Worm (Caenorhabditis elegans) whole organism, L3 larva: ENCODE data around the gene snu-23.
A peak's percentile ranks its signal among the peaks of the same experiment; 100 is the strongest.

Source experiments
- R02D3.7 ChIP-seq: fragments of 150-350 bp; optimal IDR thresholded peaks from 2 replicates; lab custom pipeline; 2014; ENCODE audit warnings: missing biosample characterization, missing genetic modification characterization
- aly-2 ChIP-seq: fragments of 150-350 bp; optimal IDR thresholded peaks from 2 replicates; lab custom pipeline; 2014; ENCODE audit warnings: missing biosample characterization, missing genetic modification characterization
- ama-1 ChIP-seq: fragments of 150-350 bp; optimal IDR thresholded peaks from 2 replicates; lab custom pipeline; 2018
- ceh-28 ChIP-seq: fragments of 150-350 bp; optimal IDR thresholded peaks from 2 replicates; lab custom pipeline; 2014; ENCODE audit warnings: missing biosample characterization, missing genetic modification reagents, missing genetic modification characterization
- ceh-9 ChIP-seq: sonication (generic microtip); optimal IDR thresholded peaks from 2 replicates; lab custom pipeline; 2018; ENCODE audit warnings: missing biosample characterization, missing genetic modification characterization
- egl-27 ChIP-seq: sonication (generic microtip); optimal IDR thresholded peaks from 4 replicates; lab custom pipeline; 2017; ENCODE audit warnings: missing biosample characterization, missing genetic modification reagents, missing genetic modification characterization
- egl-5 ChIP-seq: fragments of 150-350 bp; optimal IDR thresholded peaks from 2 replicates; lab custom pipeline; 2017; ENCODE audit warnings: missing biosample characterization, missing genetic modification reagents, missing genetic modification characterization, inconsistent platforms
- elt-1 ChIP-seq: fragments of 150-350 bp; optimal IDR thresholded peaks from 2 replicates; lab custom pipeline; 2014; ENCODE audit warnings: missing biosample characterization, missing genetic modification characterization
- elt-3 ChIP-seq, 3 experiments: fragments of 150-350 bp in 1 of 3; sonication (generic microtip) in 2 of 3; optimal IDR thresholded peaks; 2 replicates in 2 of 3; 4 replicates in 1 of 3; lab custom pipeline; 2014 to 2017; ENCODE audit warnings: missing biosample characterization in 3 of 3, missing genetic modification characterization in 3 of 3
- fkh-10 ChIP-seq: sonication (generic microtip); optimal IDR thresholded peaks from 2 replicates; lab custom pipeline; 2017; ENCODE audit warnings: missing biosample characterization, missing genetic modification reagents, missing genetic modification characterization
- fos-1 ChIP-seq: fragments of 150-350 bp; optimal IDR thresholded peaks from 2 replicates; lab custom pipeline; 2014; ENCODE audit warnings: missing biosample characterization, missing genetic modification characterization
- hmg-11 ChIP-seq: sonication (generic microtip); optimal IDR thresholded peaks from 2 replicates; lab custom pipeline; 2016; ENCODE audit warnings: missing genetic modification characterization, missing compliant biosample characterization
- jun-1 ChIP-seq: fragments of 150-350 bp; optimal IDR thresholded peaks from 2 replicates; lab custom pipeline; 2014; ENCODE audit warnings: missing biosample characterization, missing genetic modification reagents, missing genetic modification characterization
- lin-15B ChIP-seq: fragments of 150-350 bp; optimal IDR thresholded peaks from 2 replicates; lab custom pipeline; 2014; ENCODE audit warnings: missing biosample characterization, missing genetic modification characterization
- lin-39 ChIP-seq: fragments of 150-350 bp; optimal IDR thresholded peaks from 2 replicates; lab custom pipeline; 2018; ENCODE audit warnings: missing biosample characterization, missing genetic modification reagents, missing genetic modification characterization
- mdl-1 ChIP-seq: fragments of 150-350 bp; optimal IDR thresholded peaks from 2 replicates; lab custom pipeline; 2014; ENCODE audit warnings: missing biosample characterization, missing genetic modification characterization
- mml-1 ChIP-seq: fragments of 150-350 bp; sonication (generic microtip); optimal IDR thresholded peaks from 3 replicates; lab custom pipeline; 2014; ENCODE audit warnings: missing biosample characterization, missing genetic modification characterization
- nfya-1 ChIP-seq: sonication (generic microtip); optimal IDR thresholded peaks from 2 replicates; lab custom pipeline; 2017; ENCODE audit warnings: missing genetic modification characterization, mild to moderate bottlenecking, missing compliant biosample characterization, antibody characterized with exemption, moderate library complexity; ENCODE audit not compliant: insufficient read depth
- nhr-11 ChIP-seq: fragments of 150-350 bp; optimal IDR thresholded peaks from 2 replicates; lab custom pipeline; 2014; ENCODE audit warnings: missing biosample characterization, missing genetic modification characterization
- nhr-12 ChIP-seq: fragments of 150-350 bp; optimal IDR thresholded peaks from 2 replicates; lab custom pipeline; 2014; ENCODE audit warnings: missing biosample characterization, missing genetic modification characterization
- nhr-23 ChIP-seq: fragments of 150-350 bp; optimal IDR thresholded peaks from 2 replicates; lab custom pipeline; 2014; ENCODE audit warnings: missing biosample characterization, missing genetic modification reagents, missing genetic modification characterization
- nhr-237 ChIP-seq: fragments of 150-350 bp; optimal IDR thresholded peaks from 2 replicates; lab custom pipeline; 2014; ENCODE audit warnings: missing biosample characterization, missing genetic modification characterization
- nhr-25 ChIP-seq: sonication (generic microtip); optimal IDR thresholded peaks from 2 replicates; lab custom pipeline; 2017; ENCODE audit warnings: missing biosample characterization, missing genetic modification characterization
- nhr-76 ChIP-seq: fragments of 150-350 bp; sonication (generic microtip); optimal IDR thresholded peaks from 5 replicates; lab custom pipeline; 2014; ENCODE audit warnings: missing biosample characterization, missing genetic modification characterization
- nhr-77 ChIP-seq: fragments of 150-350 bp; optimal IDR thresholded peaks from 2 replicates; lab custom pipeline; 2014; ENCODE audit warnings: missing biosample characterization, missing genetic modification characterization
- pha-4 ChIP-seq: fragments of 150-350 bp; optimal IDR thresholded peaks from 2 replicates; lab custom pipeline; 2014; ENCODE audit warnings: missing biosample characterization, missing genetic modification reagents, missing genetic modification characterization
- skn-1 ChIP-seq: fragments of 150-350 bp; optimal IDR thresholded peaks from 2 replicates; lab custom pipeline; 2014; ENCODE audit warnings: missing biosample characterization, missing genetic modification characterization
- tbx-2 ChIP-seq: sonication (generic microtip); optimal IDR thresholded peaks from 2 replicates; lab custom pipeline; 2016; ENCODE audit warnings: mild to moderate bottlenecking, missing genetic modification characterization, missing compliant biosample characterization
- unc-39 ChIP-seq: sonication (generic microtip); optimal IDR thresholded peaks from 4 replicates; lab custom pipeline; 2017; ENCODE audit warnings: missing biosample characterization, missing genetic modification characterization
- unc-62 ChIP-seq: fragments of 150-350 bp; sonication (generic microtip); optimal IDR thresholded peaks from 4 replicates; lab custom pipeline; 2014; ENCODE audit warnings: missing biosample characterization, missing genetic modification reagents, missing genetic modification characterization
- zag-1 ChIP-seq: fragments of 150-350 bp; optimal IDR thresholded peaks from 2 replicates; lab custom pipeline; 2014; ENCODE audit warnings: missing biosample characterization, missing genetic modification characterization
- ztf-11 ChIP-seq: fragments of 150-350 bp; optimal IDR thresholded peaks from 2 replicates; lab custom pipeline; 2014; ENCODE audit warnings: missing biosample characterization, missing genetic modification characterization

snu-23 gene

DNA sequence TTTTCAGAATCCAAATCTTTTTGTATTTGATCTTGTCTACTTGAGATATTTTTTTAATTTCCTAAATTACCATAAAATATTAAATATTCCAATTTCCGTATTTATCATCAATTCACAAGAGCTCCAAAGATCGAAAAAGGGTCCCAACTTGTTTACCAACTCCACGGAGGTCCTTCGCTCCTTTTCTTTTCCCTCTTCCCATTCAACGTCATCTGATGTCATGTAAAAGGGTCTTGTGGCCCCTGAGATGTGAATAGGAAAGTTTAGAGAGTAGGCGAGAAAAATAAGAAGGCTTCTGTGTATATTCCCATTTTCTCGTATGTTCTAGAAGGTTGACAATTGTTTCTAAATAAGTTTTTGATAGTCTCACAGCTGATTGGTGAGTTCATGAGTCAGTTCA is 46.9 kb downstream of the snu-23 start:
- TF ChIP-seq zag-1, result no peak
- peak; percentile 26 for TF ChIP-seq lin-39 (tag; lab: Kevin White, UChicago)
- TF ChIP-seq ztf-11 (tag; lab: Kevin White, UChicago), result no peak
- peak; percentile 37 for TF ChIP-seq nfya-1
- no peak for TF ChIP-seq mdl-1 (tag; lab: Kevin White, UChicago)
- peak; percentile 11 for TF ChIP-seq fkh-10 (GFP tag; lab: Kevin White, UChicago)
- TF ChIP-seq hmg-11 (tag; lab: Kevin White, UChicago), result peak; percentile 13
- TF ChIP-seq nhr-77 (tag; lab: Kevin White, UChicago), result no peak
- no peak for TF ChIP-seq mml-1

DNA sequence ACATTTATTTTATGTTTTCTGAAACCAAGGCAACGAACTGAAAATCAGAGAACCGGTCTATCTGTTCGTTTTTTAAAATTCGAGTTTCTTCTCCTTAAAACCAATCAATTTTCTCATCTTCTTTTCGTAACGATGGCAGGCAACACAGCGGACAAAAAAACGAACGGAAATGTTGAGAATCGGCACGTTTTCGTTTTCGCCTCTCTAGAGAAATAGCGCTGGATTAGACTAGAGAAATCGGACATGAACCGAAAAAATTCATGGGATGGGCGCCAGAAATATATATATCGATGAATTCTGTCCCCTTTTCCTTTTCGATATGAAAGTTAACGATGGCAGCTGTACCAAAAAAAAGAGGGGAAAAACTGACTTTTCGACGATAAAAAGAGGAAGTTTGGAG is 47.5 kb downstream of the snu-23 start:
- TF ChIP-seq nfya-1 (peak; percentile 0), nhr-76 (tag; lab: Kevin White, UChicago) (no peak), nhr-237 (tag; lab: Kevin White, UChicago) (no peak), R02D3.7 (tag; lab: Kevin White, UChicago) (no peak), elt-3 (tag; optimal IDR thresholded peaks at IDR 0.05; lab: Kevin White, UChicago) (no peak)

DNA sequence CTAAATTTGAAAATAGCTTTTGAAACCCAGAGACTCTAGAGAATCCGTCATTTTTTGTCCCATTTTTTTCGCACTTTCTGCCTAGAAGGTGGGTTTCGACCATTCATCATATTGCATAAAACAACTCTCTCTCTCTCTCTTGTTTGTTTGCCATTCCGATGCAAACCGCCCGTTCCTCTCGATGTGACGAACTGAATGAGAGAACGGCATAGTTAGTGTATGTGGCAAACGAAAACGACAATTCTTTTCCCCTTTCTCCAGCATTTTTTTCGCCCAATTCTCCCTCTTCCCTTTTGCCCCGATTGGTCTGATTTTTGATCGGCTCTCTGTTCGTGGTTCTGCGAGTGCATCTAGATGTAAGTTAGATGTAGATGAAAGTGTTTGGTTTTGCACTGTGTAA is 48.4 kb downstream of the snu-23 start:
- TF ChIP-seq ama-1, result peak; percentile 60
- TF ChIP-seq unc-39 (tag; lab: Kevin White, UChicago), result no peak
- no peak for TF ChIP-seq tbx-2 (tag; lab: Kevin White, UChicago)
- no peak for TF ChIP-seq elt-1 (tag; lab: Kevin White, UChicago)
- TF ChIP-seq egl-5, result peak; percentile 20
- no peak for TF ChIP-seq hmg-11 (tag; lab: Kevin White, UChicago)
- TF ChIP-seq skn-1 (tag; lab: Kevin White, UChicago), result no peak
- no peak for TF ChIP-seq ceh-9
- TF ChIP-seq pha-4, result no peak
- no peak for TF ChIP-seq elt-3 (tag; optimal IDR thresholded peaks at IDR 0.05; lab: Kevin White, UChicago)
- TF ChIP-seq nhr-11, result no peak
- no peak for TF ChIP-seq fos-1
- TF ChIP-seq ceh-28 (tag; lab: Kevin White, UChicago), result no peak
- no peak for TF ChIP-seq nhr-77 (tag; lab: Kevin White, UChicago)
- TF ChIP-seq jun-1, result no peak
- TF ChIP-seq lin-39 (tag; lab: Kevin White, UChicago), result peak; percentile 34
- TF ChIP-seq nhr-23 (tag; lab: Kevin White, UChicago), result no peak
- no peak for TF ChIP-seq egl-27 (tag; lab: Kevin White, UChicago)

DNA sequence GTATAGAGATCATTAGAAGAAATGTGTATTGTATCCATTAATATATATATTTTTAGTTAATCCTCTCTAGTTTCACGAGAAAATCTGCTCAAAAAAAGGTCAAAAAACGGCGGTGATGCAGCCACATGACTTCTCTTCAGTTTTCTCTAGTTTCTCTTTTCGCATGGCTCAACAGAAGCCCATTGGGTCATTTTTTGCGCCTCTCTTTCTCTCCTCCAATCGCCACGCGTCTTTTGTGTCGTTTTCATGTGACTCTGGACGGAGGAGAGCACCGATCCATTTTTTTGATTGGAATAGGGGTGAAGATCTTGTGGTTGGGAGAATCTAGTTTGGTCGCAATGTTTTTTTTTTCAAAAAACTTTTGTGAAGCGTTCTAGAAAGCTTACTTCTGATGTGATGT is 49.1 kb downstream of the snu-23 start:
- TF ChIP-seq ztf-11 (tag; lab: Kevin White, UChicago) (no peak), lin-39 (tag; lab: Kevin White, UChicago) (peak; percentile 82), lin-15B (tag; lab: Kevin White, UChicago) (peak; percentile 33), nhr-11 (peak; percentile 5), pha-4 (peak; percentile 24), aly-2 (tag; lab: Kevin White, UChicago) (no peak), hmg-11 (tag; lab: Kevin White, UChicago) (peak; percentile 1), mdl-1 (tag; lab: Kevin White, UChicago) (peak; percentile 20), unc-39 (tag; lab: Kevin White, UChicago) (no peak), elt-1 (tag; lab: Kevin White, UChicago) (peak; percentile 2), nfya-1 (peak; percentile 99), ama-1 (peak; percentile 70), fkh-10 (GFP tag; lab: Kevin White, UChicago) (peak; percentile 42), nhr-25 (tag; lab: Kevin White, UChicago) (no peak), zag-1 (no peak), nhr-12 (tag; lab: Kevin White, UChicago) (no peak), elt-3 (tag; optimal IDR thresholded peaks at IDR 0.05; lab: Kevin White, UChicago) (no peak)

DNA sequence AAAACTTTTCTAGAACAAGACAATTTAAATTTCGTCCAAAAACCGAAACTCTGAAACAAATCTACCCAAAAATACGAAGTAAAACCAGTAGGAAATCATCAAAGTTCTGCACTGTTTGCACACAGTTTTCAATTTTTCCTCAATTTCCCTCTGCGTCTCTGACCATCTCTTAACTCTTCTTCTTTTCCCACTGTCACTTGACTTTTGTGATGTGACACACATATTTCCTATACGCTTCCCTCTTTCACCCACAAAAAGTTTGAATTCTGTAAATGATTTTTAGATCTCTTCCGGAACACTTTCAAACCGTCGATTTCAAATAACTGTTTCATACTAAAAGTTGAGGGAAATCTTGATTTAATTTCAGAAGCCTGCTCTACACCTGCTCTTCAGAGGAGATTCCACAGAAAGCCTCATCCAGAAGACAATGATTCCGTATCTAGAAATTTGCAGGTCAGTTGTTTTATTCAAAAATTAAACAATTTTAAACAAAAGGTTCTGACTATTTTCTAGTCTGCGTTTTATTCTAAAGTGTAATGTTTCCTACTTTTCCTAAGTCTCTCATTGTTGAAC is 50.5 kb downstream of the snu-23 start, which contains the start of gene ncl-1:
Gene ncl-1, plus strand, starts transcription at position 366 of the 573 bp plus-strand sequence.
- TF ChIP-seq ama-1 (peak; percentile 36), nhr-237 (tag; lab: Kevin White, UChicago) (no peak), pha-4 (peak; percentile 57), elt-1 (tag; lab: Kevin White, UChicago) (no peak), unc-62 (GFP tag; lab: Kevin White, UChicago) (no peak)
